Fruit fly (Drosophila melanogaster) whole organism, embryonic: Measurements from ENCODE around the gene ddbt.

Source experiments
- CG1792 ChIP-seq: fragments of 200-800 bp; sonication (Bioruptor generic); optimal IDR thresholded peaks from 2 replicates; lab custom pipeline; 2016; ENCODE audit warnings: missing biosample characterization, missing genetic modification characterization
- CG8478 ChIP-seq: fragments of >200 bp; optimal IDR thresholded peaks from 2 replicates; lab custom pipeline; 2018
- Hmx ChIP-seq: fragments of 200-800 bp; sonication (Bioruptor generic); optimal IDR thresholded peaks from 2 replicates; lab custom pipeline; 2016; ENCODE audit warnings: missing biosample characterization, missing genetic modification characterization
- Hr39 ChIP-seq: fragments of >200 bp; optimal IDR thresholded peaks from 2 replicates; lab custom pipeline; 2017

DNA sequence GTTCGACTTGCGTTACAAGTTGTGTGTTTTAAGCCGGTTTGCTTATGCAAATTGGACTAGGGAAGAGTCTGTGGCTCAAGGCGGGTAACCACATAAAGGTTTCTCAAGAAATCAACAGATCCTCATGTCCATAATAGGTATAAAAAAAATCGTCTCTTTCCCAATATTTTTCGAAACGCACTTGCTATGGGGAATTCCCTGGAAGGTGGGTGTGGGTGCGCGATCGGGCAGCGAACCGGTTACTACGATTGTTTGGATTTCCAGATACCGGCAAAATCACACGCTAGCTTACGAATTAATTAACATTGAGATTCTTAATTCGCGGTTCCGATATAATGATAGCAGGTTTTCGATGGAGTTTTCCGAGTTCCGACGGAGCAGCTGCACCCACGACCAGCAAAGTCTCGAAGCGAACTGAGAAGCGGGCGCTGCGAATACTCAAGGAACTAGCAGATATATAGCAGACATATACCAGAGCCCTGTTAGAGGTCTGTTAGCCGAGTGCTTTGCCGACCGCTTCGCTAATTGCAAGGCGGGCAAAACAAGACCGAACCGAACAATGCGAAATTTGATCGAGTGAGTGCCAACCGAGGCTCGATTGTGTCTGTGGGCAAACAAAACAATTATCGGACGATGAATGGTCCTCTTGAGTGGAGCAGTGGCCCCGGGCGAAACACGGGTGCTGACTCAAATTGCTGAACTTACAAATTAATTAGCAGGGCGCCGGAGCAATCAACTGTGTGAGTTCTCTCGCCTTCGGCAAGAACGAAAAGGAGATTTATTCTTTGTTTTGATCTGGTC is 24.4 kb downstream of the ddbt start:
- TF ChIP-seq CG1792 (GFP tag; lab: Kevin White, UChicago) (no peak), Hmx (GFP tag; lab: Kevin White, UChicago) (no peak), CG8478 (lab: Kevin White, UChicago) (no peak), Hr39 (lab: Kevin White, UChicago) (no peak)
